Worm (Caenorhabditis elegans) whole organism, L1 larva: ENCODE data around the gene pin-2.
A peak's percentile ranks its signal among the peaks of the same experiment; 100 is the strongest.
"Not testable (repeated sequence)": the region's sequence is repeated elsewhere in the genome, so short reads cannot be mapped to it uniquely, and the experiment has no call there.

ENCODE experiments used
- ceh-82 ChIP-seq, 3 experiments: fragments of 150-350 bp in 1 of 3; sonication (generic microtip) in 2 of 3; optimal IDR thresholded peaks; 2 replicates each; lab custom pipeline; 2014 to 2017; ENCODE audit warnings: missing biosample characterization in 3 of 3, missing genetic modification characterization in 3 of 3
- irx-1 ChIP-seq: sonication (generic microtip); optimal IDR thresholded peaks from 2 replicates; lab custom pipeline; 2016; ENCODE audit warnings: missing genetic modification characterization, missing compliant biosample characterization
- lir-3 ChIP-seq: sonication (generic microtip); optimal IDR thresholded peaks from 2 replicates; lab custom pipeline; 2016; ENCODE audit warnings: mild to moderate bottlenecking, missing genetic modification characterization, moderate library complexity, missing compliant biosample characterization; ENCODE audit not compliant: poor library complexity
- lsy-2 ChIP-seq, 2 experiments: fragments of 150-350 bp; optimal IDR thresholded peaks; 2 replicates each; lab custom pipeline; 2014; ENCODE audit warnings: missing biosample characterization in 2 of 2, missing genetic modification characterization in 2 of 2
- snpc-4 ChIP-seq: fragments of 150-350 bp; optimal IDR thresholded peaks from 2 replicates; lab custom pipeline; 2014; ENCODE audit warnings: missing biosample characterization, missing genetic modification characterization
- unc-62 ChIP-seq: fragments of 150-350 bp; optimal IDR thresholded peaks from 2 replicates; lab custom pipeline; 2014; ENCODE audit warnings: missing biosample characterization, missing genetic modification reagents, missing genetic modification characterization

DNA sequence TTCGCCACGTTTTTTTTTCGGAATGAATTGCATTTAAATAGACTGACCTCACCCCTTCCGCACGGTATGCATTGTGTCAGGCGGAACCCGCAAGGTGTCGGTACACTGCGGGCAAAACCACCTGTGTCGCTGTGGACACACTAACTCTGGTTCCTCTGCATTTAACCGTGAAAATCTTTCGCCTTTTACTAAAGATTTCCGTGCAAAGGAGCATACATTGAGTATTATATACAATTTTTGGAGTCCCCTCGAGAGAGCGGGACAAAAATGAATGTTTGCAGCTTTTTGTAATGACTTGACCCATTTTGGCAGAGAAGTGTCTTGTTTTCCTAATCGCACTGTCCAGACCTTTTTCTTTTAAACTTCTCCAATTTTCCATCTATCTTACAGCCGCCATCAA is 6.7 kb upstream of the pin-2 start:
- not testable (repeated sequence) for TF ChIP-seq lir-3 (tag; lab: Kevin White, UChicago); lsy-2 (tag; optimal IDR thresholded peaks at IDR 0.05; lab: Kevin White, UChicago); ceh-82 (tag; optimal IDR thresholded peaks at IDR 0.05; lab: Kevin White, UChicago); irx-1 (tag; lab: Kevin White, UChicago); unc-62
- TF ChIP-seq snpc-4 (tag; lab: Kevin White, UChicago), result peak; percentile 77
